Fruit fly (Drosophila melanogaster): ENCODE results near the gene CG7202.

DNA sequence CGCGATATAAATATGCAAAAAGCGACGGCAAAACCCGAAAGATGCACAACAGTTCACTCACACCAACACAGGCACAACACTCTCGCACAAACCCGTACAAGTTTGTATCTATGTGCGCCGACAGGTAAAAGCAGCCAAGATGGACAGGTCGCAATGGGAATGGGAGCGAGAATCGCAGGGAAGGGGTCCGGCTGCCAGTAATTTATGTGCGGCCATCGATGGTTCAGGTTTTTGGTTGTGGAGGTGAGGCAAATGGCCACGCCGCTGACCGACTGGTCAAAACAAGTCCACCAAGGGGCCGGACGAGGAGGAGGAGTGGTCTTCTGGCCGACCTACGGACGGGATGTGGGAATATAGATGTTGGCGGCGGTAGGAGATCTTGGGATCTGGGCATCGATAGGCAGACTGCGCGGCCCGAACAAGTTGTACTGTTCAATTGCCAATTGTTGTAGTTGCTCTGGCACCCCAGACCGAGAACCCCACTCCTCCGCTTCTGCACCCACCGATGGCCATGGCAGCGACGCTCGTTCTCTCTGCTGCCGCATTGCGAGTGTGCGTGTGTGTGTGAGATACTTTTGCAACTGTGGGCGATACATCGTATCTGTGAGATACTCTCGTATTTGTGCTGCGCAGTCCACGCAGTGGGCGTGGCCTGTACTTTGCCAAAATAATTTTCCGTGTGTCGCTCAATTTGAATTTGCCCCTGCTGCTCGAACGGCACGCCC is 32.3 kb downstream of the CG7202 start:
- TF ChIP-seq CG8478 (optimal IDR thresholded peaks at IDR 0.05) (no peak), CTCF (optimal IDR thresholded peaks at IDR 0.05) (no peak)
